Fruit fly (Drosophila melanogaster) whole organism, prepupa: ENCODE results near the gene CG9672.

ENCODE experiments used
- CG11294 ChIP-seq: fragments of 200-800 bp; sonication (Bioruptor generic); IDR thresholded peaks from 2 replicates; pipeline ENCODE4 v1.3.6; 2022; ENCODE audit warnings: missing biosample characterization, missing genetic modification characterization
- OdsH ChIP-seq: fragments of 200-800 bp; sonication (Bioruptor generic); optimal IDR thresholded peaks from 3 replicates; lab custom pipeline; 2016; ENCODE audit warnings: missing biosample characterization, missing genetic modification characterization
- esn ChIP-seq: fragments of 200-800 bp; sonication (Bioruptor generic); optimal IDR thresholded peaks from 2 replicates; lab custom pipeline; 2016; ENCODE audit warnings: missing biosample characterization, mild to moderate bottlenecking, missing genetic modification characterization, moderate library complexity
- vri ChIP-seq: fragments of 200-800 bp; sonication (Bioruptor generic); optimal IDR thresholded peaks from 3 replicates; lab custom pipeline; 2016; ENCODE audit warnings: missing biosample characterization, mild to moderate bottlenecking, missing genetic modification characterization

DNA sequence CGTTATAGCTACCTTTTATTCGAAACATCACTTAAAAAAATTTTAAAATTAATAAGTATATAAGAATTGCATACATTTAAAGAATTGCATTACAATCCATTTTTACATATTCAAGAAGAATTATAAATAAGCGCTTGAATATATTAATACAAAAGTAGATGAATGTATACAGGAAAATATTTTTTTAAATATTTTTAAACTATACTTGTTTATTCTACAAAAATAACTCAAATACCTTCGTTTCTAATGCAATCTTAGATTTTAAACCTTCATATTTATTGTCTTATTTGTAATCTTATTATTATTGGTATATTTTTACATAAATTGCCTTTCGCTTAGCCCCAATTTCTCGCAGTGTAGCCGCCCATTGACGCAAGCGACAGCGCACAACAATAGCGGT lies 29.5 kb downstream of the CG9672 start:
- peak; percentile 37 for TF ChIP-seq esn (GFP tag; lab: Kevin White, UChicago)
- TF ChIP-seq CG11294 (GFP tag; lab: Robert Waterston, UW) = no peak
- no peak for TF ChIP-seq vri
- peak; percentile 19 for TF ChIP-seq OdsH (GFP tag; lab: Kevin White, UChicago)
